Fruit fly (Drosophila melanogaster): ENCODE measurements around the gene neur.

neur gene

dm6 chr3R:8992928-8993579 lies 46.2 kb downstream of the neur start, which contains the start of gene CG11975 (continued):
- TF ChIP-seq Gug (GFP tag; IDR thresholded peaks at IDR 0.05) (0 out of 2 replicates have a peak, but pooled peaks have one; percentile 33), spab (GFP tag; optimal IDR thresholded peaks at IDR 0.05) (no peak), dsx (GFP tag; optimal IDR thresholded peaks at IDR 0.05; ENCODE audit: poor library complexity, severe bottlenecking) (no peak), CG4318 (GFP tag; optimal IDR thresholded peaks at IDR 0.05) (no peak), CG9139 (GFP tag; optimal IDR thresholded peaks at IDR 0.05) (no peak), CG11294 (GFP tag; IDR thresholded peaks at IDR 0.05) (0 out of 2 replicates have a peak, but pooled peaks have one; percentile 21), Sox15 (GFP tag; optimal IDR thresholded peaks at IDR 0.05) (peak; percentile 53), vri (GFP tag; optimal IDR thresholded peaks at IDR 0.05) (no peak), CG11762 (GFP tag; optimal IDR thresholded peaks at IDR 0.05; ENCODE audit: insufficient read depth) (no peak), achi (GFP tag; optimal IDR thresholded peaks at IDR 0.05) (peak; percentile 69), Sox14 (GFP tag; optimal IDR thresholded peaks at IDR 0.05) (peak; percentile 89), Ets21C (GFP tag; optimal IDR thresholded peaks at IDR 0.05) (no peak), cyc (GFP tag; optimal IDR thresholded peaks at IDR 0.05) (peak; percentile 79), eg (GFP tag; IDR thresholded peaks at IDR 0.05) (peak; percentile 15; the same call in 1 of the 3 replicates)

dm6 chr3R:8984602-8985074 lies 54.6 kb downstream of the neur start, which contains the start of gene CG11970:
CG11970 (plus strand) TSS chr3R:8984718.
- peak; percentile 11 for TF ChIP-seq CG8319 (GFP tag; optimal IDR thresholded peaks at IDR 0.05)
- TF ChIP-seq Sox15 (GFP tag; optimal IDR thresholded peaks at IDR 0.05) = peak; percentile 25
- peak; percentile 58 for TF ChIP-seq esn (GFP tag; optimal IDR thresholded peaks at IDR 0.05)
- TF ChIP-seq cyc (GFP tag; optimal IDR thresholded peaks at IDR 0.05) = peak; percentile 44
- TF ChIP-seq Ets96B (tag; optimal IDR thresholded peaks at IDR 0.05) = peak; percentile 8
- TF ChIP-seq CG15336 (GFP tag; IDR thresholded peaks at IDR 0.05) = 0 out of 2 replicates have a peak, but pooled peaks have one; percentile 22
- TF ChIP-seq CG16779 (tag; optimal IDR thresholded peaks at IDR 0.05) = no peak
- TF ChIP-seq Sox14 (GFP tag; optimal IDR thresholded peaks at IDR 0.05) = peak; percentile 32
- TF ChIP-seq Hr39 (GFP tag; optimal IDR thresholded peaks at IDR 0.05) = peak; percentile 61
- TF ChIP-seq CG8119 (GFP tag; IDR thresholded peaks at IDR 0.05) = 0 out of 3 replicates have a peak, but pooled peaks have one; percentile 21
- TF ChIP-seq eg (GFP tag; IDR thresholded peaks at IDR 0.05) = peak; percentile 53; the same call in 2 of the 3 replicates
- no peak for TF ChIP-seq salr (GFP tag; optimal IDR thresholded peaks at IDR 0.05)
- no peak for TF ChIP-seq net (GFP tag; optimal IDR thresholded peaks at IDR 0.05)
- peak; percentile 11 for TF ChIP-seq CG6854 (GFP tag; optimal IDR thresholded peaks at IDR 0.05)
- peak; percentile 39 for TF ChIP-seq lz (GFP tag; optimal IDR thresholded peaks at IDR 0.05)
- TF ChIP-seq CG31627 (GFP tag; optimal IDR thresholded peaks at IDR 0.05) = peak; percentile 46
- no peak for TF ChIP-seq CG10669 (GFP tag; optimal IDR thresholded peaks at IDR 0.05)

DNA sequence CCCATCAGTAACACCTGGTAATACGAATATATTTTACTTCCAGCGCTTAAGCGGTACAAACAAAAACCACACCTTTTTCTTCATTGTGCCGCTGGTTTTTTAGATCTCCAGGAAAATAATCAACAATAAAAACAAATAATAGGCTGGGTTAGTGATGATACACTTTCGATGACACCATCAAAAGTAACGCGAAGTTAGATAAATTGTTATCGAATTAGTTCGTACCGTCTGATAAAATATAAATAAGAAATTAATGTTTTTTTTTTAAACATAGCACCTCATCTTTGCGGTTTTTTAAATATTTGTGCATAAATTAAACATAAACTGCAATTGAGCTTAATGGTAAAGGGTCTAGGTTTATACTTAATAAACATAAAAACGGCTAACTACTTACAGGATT lies 55.1 kb downstream of the neur start, which contains the start of gene RagA-B:
TSS of gene RagA-B (minus strand) at position 175 of the 400 bp plus-strand sequence.
- TF ChIP-seq fkh (GFP tag; optimal IDR thresholded peaks at IDR 0.05) (peak; percentile 33), Blimp-1 (GFP tag; optimal IDR thresholded peaks at IDR 0.05) (no peak)

- peak; percentile 25 for TF ChIP-seq fkh (GFP tag; optimal IDR thresholded peaks at IDR 0.05)
- TF ChIP-seq CG11902 (GFP tag; optimal IDR thresholded peaks at IDR 0.05) = no peak
- no peak for TF ChIP-seq CG10669 (GFP tag; optimal IDR thresholded peaks at IDR 0.05)
- TF ChIP-seq dac (GFP tag; optimal IDR thresholded peaks at IDR 0.05) = no peak
- no peak for TF ChIP-seq CG6792 (GFP tag; optimal IDR thresholded peaks at IDR 0.05)
- TF ChIP-seq Blimp-1 (GFP tag; optimal IDR thresholded peaks at IDR 0.05) = no peak
Observed at dm6 chr3R:8981209-8981996, 57.9 kb downstream of the neur start.
